Worm (Caenorhabditis elegans) whole organism, L1 larva: ENCODE results near the gene nhr-96.

Experiments
- C16A3.4 ChIP-seq: fragments of 150-350 bp; optimal IDR thresholded peaks from 2 replicates; lab custom pipeline; 2014; ENCODE audit warnings: missing biosample characterization, missing genetic modification characterization
- C34B4.2 ChIP-seq: sonication (generic microtip); optimal IDR thresholded peaks from 2 replicates; lab custom pipeline; 2017; ENCODE audit warnings: mild to moderate bottlenecking, missing genetic modification characterization, missing compliant biosample characterization
- F16B12.6 ChIP-seq: fragments of 150-350 bp; optimal IDR thresholded peaks from 2 replicates; lab custom pipeline; 2014; ENCODE audit warnings: missing biosample characterization, missing genetic modification characterization
- Y116A8C.19 ChIP-seq: sonication (generic microtip); optimal IDR thresholded peaks from 2 replicates; lab custom pipeline; 2016; ENCODE audit warnings: missing compliant biosample characterization, missing genetic modification characterization, borderline replicate concordance
- blmp-1 ChIP-seq: fragments of 150-350 bp; optimal IDR thresholded peaks from 2 replicates; lab custom pipeline; 2014; ENCODE audit warnings: missing biosample characterization, missing genetic modification characterization
- ceh-8 ChIP-seq: fragments of 200-800 bp; sonication (Bioruptor generic); optimal IDR thresholded peaks from 2 replicates; lab custom pipeline; 2018; ENCODE audit warnings: mild to moderate bottlenecking, missing genetic modification characterization, moderate library complexity, missing compliant biosample characterization
- ceh-82 ChIP-seq, 3 experiments: fragments of 150-350 bp in 1 of 3; sonication (generic microtip) in 2 of 3; optimal IDR thresholded peaks; 2 replicates each; lab custom pipeline; 2014 to 2017; ENCODE audit warnings: missing biosample characterization in 3 of 3, missing genetic modification characterization in 3 of 3
- dsc-1 ChIP-seq: sonication (generic microtip); optimal IDR thresholded peaks from 2 replicates; lab custom pipeline; 2016; ENCODE audit warnings: mild to moderate bottlenecking, missing genetic modification characterization, missing compliant biosample characterization
- egl-13 ChIP-seq: sonication (generic microtip); optimal IDR thresholded peaks from 2 replicates; lab custom pipeline; 2016; ENCODE audit warnings: missing genotype, missing genetic modification reagents, missing genetic modification characterization, missing compliant biosample characterization
- egl-27 ChIP-seq, 2 experiments: fragments of 150-350 bp in 1 of 2; sonication (generic microtip); optimal IDR thresholded peaks; 3 replicates each; lab custom pipeline; 2017 to 2018; ENCODE audit warnings: missing biosample characterization in 2 of 2, missing genetic modification characterization in 2 of 2, missing genetic modification reagents in 2 of 2
- elt-2 ChIP-seq: sonication (generic microtip); optimal IDR thresholded peaks from 2 replicates; lab custom pipeline; 2016; ENCODE audit warnings: missing genetic modification characterization, mild to moderate bottlenecking, inconsistent platforms, missing compliant biosample characterization, missing genetic modification reagents
- ets-5 ChIP-seq: fragments of 200-800 bp; sonication (Bioruptor generic); IDR thresholded peaks from 2 replicates; pipeline ENCODE4 v1.3.6; 2022; ENCODE audit warnings: missing genetic modification characterization, missing compliant biosample characterization
- fkh-4 ChIP-seq: sonication (generic microtip); optimal IDR thresholded peaks from 2 replicates; lab custom pipeline; 2016; ENCODE audit warnings: missing compliant biosample characterization, missing genetic modification characterization, borderline replicate concordance
- fkh-8 ChIP-seq: sonication (generic microtip); optimal IDR thresholded peaks from 2 replicates; lab custom pipeline; 2016; ENCODE audit warnings: mild to moderate bottlenecking, missing genetic modification characterization, missing compliant biosample characterization
- fos-1 ChIP-seq: fragments of 150-350 bp; optimal IDR thresholded peaks from 2 replicates; lab custom pipeline; 2014; ENCODE audit warnings: missing biosample characterization, missing genetic modification characterization
- grh-1 ChIP-seq: fragments of 200-800 bp; sonication (Bioruptor generic); IDR thresholded peaks from 2 replicates; pipeline ENCODE4 v1.3.6; 2022; ENCODE audit warnings: missing genetic modification reagents, missing genetic modification characterization, missing compliant biosample characterization
- hpl-2 ChIP-seq: fragments of 150-350 bp; optimal IDR thresholded peaks from 2 replicates; lab custom pipeline; 2014; ENCODE audit warnings: missing biosample characterization, missing genetic modification reagents, missing genetic modification characterization
- irx-1 ChIP-seq: sonication (generic microtip); optimal IDR thresholded peaks from 2 replicates; lab custom pipeline; 2016; ENCODE audit warnings: missing genetic modification characterization, missing compliant biosample characterization
- lin-13 ChIP-seq: fragments of 150-350 bp; optimal IDR thresholded peaks from 2 replicates; lab custom pipeline; 2014; ENCODE audit warnings: missing biosample characterization, missing genetic modification reagents, missing genetic modification characterization
- lin-14 ChIP-seq: fragments of 200-800 bp; sonication (Bioruptor generic); optimal IDR thresholded peaks from 2 replicates; lab custom pipeline; 2018; ENCODE audit warnings: mild to moderate bottlenecking, missing genetic modification characterization, moderate library complexity, missing compliant biosample characterization
- lin-39 ChIP-seq: fragments of 150-350 bp; optimal IDR thresholded peaks from 2 replicates; lab custom pipeline; 2014; ENCODE audit warnings: missing biosample characterization, missing genetic modification reagents, missing genetic modification characterization
- lir-3 ChIP-seq: sonication (generic microtip); optimal IDR thresholded peaks from 2 replicates; lab custom pipeline; 2016; ENCODE audit warnings: mild to moderate bottlenecking, missing genetic modification characterization, moderate library complexity, missing compliant biosample characterization; ENCODE audit not compliant: poor library complexity
- mab-9 ChIP-seq: fragments of 200-800 bp; sonication (Bioruptor generic); IDR thresholded peaks from 2 replicates; pipeline ENCODE4 v1.3.6; 2022; ENCODE audit warnings: missing genetic modification reagents, missing genetic modification characterization, missing compliant biosample characterization
- mdl-1 ChIP-seq, 2 experiments: fragments of 150-350 bp; optimal IDR thresholded peaks; 2 replicates each; lab custom pipeline; 2014 to 2017; ENCODE audit warnings: missing biosample characterization in 2 of 2, missing genetic modification characterization in 2 of 2, inconsistent platforms in 1 of 2
- mef-2 ChIP-seq: fragments of 150-350 bp; optimal IDR thresholded peaks from 2 replicates; lab custom pipeline; 2014; ENCODE audit warnings: missing biosample characterization, missing genetic modification characterization
- mep-1 ChIP-seq: fragments of 150-350 bp; optimal IDR thresholded peaks from 2 replicates; lab custom pipeline; 2014; ENCODE audit warnings: missing biosample characterization, missing genetic modification characterization
- nhr-11 ChIP-seq: fragments of 150-350 bp; optimal IDR thresholded peaks from 2 replicates; lab custom pipeline; 2014; ENCODE audit warnings: missing biosample characterization, missing genetic modification characterization
- nhr-19 ChIP-seq: fragments of 200-800 bp; sonication (Bioruptor generic); conservative IDR thresholded peaks from 2 replicates; pipeline ENCODE4 v1.3.6; 2022; ENCODE audit warnings: missing genetic modification characterization, missing compliant biosample characterization
- nhr-20 ChIP-seq: sonication (generic microtip); optimal IDR thresholded peaks from 2 replicates; lab custom pipeline; 2016; ENCODE audit warnings: mild to moderate bottlenecking, missing genetic modification characterization, missing compliant biosample characterization
- nhr-237 ChIP-seq: fragments of 150-350 bp; optimal IDR thresholded peaks from 2 replicates; lab custom pipeline; 2014; ENCODE audit warnings: missing biosample characterization, missing genetic modification characterization
- nhr-28 ChIP-seq: fragments of 150-350 bp; optimal IDR thresholded peaks from 2 replicates; lab custom pipeline; 2014; ENCODE audit warnings: missing biosample characterization, missing genetic modification characterization
- nhr-77 ChIP-seq: fragments of 150-350 bp; optimal IDR thresholded peaks from 2 replicates; lab custom pipeline; 2014; ENCODE audit warnings: missing biosample characterization, missing genetic modification characterization
- nhr-84 ChIP-seq: sonication (generic microtip); optimal IDR thresholded peaks from 2 replicates; lab custom pipeline; 2017; ENCODE audit warnings: missing biosample characterization, missing genetic modification characterization
- nhr-85 ChIP-seq: sonication (generic microtip); peaks from one replicate; lab custom pipeline; 2016; ENCODE audit warnings: missing genetic modification characterization, inconsistent platforms, missing compliant biosample characterization
- nhr-90 ChIP-seq: sonication (generic microtip); optimal IDR thresholded peaks from 2 replicates; lab custom pipeline; 2016; ENCODE audit warnings: mild to moderate bottlenecking, missing genetic modification characterization, missing compliant biosample characterization; ENCODE audit not compliant: poor library complexity
- pag-3 ChIP-seq: sonication (generic microtip); optimal IDR thresholded peaks from 2 replicates; lab custom pipeline; 2017; ENCODE audit warnings: missing genetic modification characterization, mild to moderate bottlenecking, missing compliant biosample characterization, antibody characterized with exemption, borderline replicate concordance; ENCODE audit not compliant: insufficient read depth
- pax-3 ChIP-seq: fragments of 200-800 bp; sonication (Bioruptor generic); optimal IDR thresholded peaks from 2 replicates; lab custom pipeline; 2018; ENCODE audit warnings: mild to moderate bottlenecking, missing genetic modification characterization, moderate library complexity, missing compliant biosample characterization
- pqm-1 ChIP-seq: sonication (generic microtip); optimal IDR thresholded peaks from 3 replicates; lab custom pipeline; 2017; ENCODE audit warnings: missing biosample characterization, missing genetic modification characterization
- rnt-1 ChIP-seq: sonication (generic microtip); optimal IDR thresholded peaks from 2 replicates; lab custom pipeline; 2016; ENCODE audit warnings: mild to moderate bottlenecking, missing genetic modification characterization, moderate library complexity, missing compliant biosample characterization
- skn-1 ChIP-seq: fragments of 150-350 bp; optimal IDR thresholded peaks from 2 replicates; lab custom pipeline; 2014; ENCODE audit warnings: missing biosample characterization, missing genetic modification characterization
- sox-4 ChIP-seq: sonication (generic microtip); optimal IDR thresholded peaks from 2 replicates; lab custom pipeline; 2016; ENCODE audit warnings: missing genetic modification characterization, missing compliant biosample characterization
- sup-37 ChIP-seq: fragments of 200-800 bp; sonication (Bioruptor generic); optimal IDR thresholded peaks from 2 replicates; lab custom pipeline; 2018; ENCODE audit warnings: mild to moderate bottlenecking, missing genetic modification characterization, missing compliant biosample characterization
- swsn-7 ChIP-seq: sonication (generic microtip); optimal IDR thresholded peaks from 2 replicates; lab custom pipeline; 2016; ENCODE audit warnings: missing genetic modification characterization, missing compliant biosample characterization
- tbx-2 ChIP-seq: sonication (generic microtip); optimal IDR thresholded peaks from 2 replicates; lab custom pipeline; 2016; ENCODE audit warnings: missing genetic modification characterization, missing compliant biosample characterization
- tlp-1 ChIP-seq: fragments of 150-350 bp; optimal IDR thresholded peaks from 2 replicates; lab custom pipeline; 2014; ENCODE audit warnings: missing biosample characterization, missing genetic modification characterization
- unc-30 ChIP-seq: sonication (generic microtip); optimal IDR thresholded peaks from 2 replicates; lab custom pipeline; 2017; ENCODE audit warnings: missing biosample characterization, missing genetic modification characterization
- unc-62 ChIP-seq: fragments of 150-350 bp; optimal IDR thresholded peaks from 2 replicates; lab custom pipeline; 2014; ENCODE audit warnings: missing biosample characterization, missing genetic modification reagents, missing genetic modification characterization
- unc-86 ChIP-seq: sonication (generic microtip); optimal IDR thresholded peaks from 2 replicates; lab custom pipeline; 2016; ENCODE audit warnings: missing genetic modification characterization, missing compliant biosample characterization
- unc-98 ChIP-seq: fragments of 200-800 bp; sonication (Bioruptor generic); IDR thresholded peaks from 2 replicates; pipeline ENCODE4 v1.3.6; 2022; ENCODE audit warnings: missing genetic modification characterization, missing compliant biosample characterization
- vab-15 ChIP-seq: sonication (generic microtip); optimal IDR thresholded peaks from 2 replicates; lab custom pipeline; 2017; ENCODE audit warnings: missing genotype, mild to moderate bottlenecking, missing genetic modification characterization, missing compliant biosample characterization
- xbp-1 ChIP-seq: sonication (generic microtip); optimal IDR thresholded peaks from 2 replicates; lab custom pipeline; 2016; ENCODE audit warnings: missing genetic modification characterization, missing compliant biosample characterization
- zag-1 ChIP-seq: fragments of 150-350 bp; optimal IDR thresholded peaks from 2 replicates; lab custom pipeline; 2014; ENCODE audit warnings: missing biosample characterization, missing genetic modification characterization
- zip-4 ChIP-seq: fragments of 200-800 bp; sonication (Bioruptor generic); optimal IDR thresholded peaks from 2 replicates; lab custom pipeline; 2018; ENCODE audit warnings: mild to moderate bottlenecking, missing genetic modification characterization, moderate library complexity, missing compliant biosample characterization
- ztf-11 ChIP-seq, 2 experiments: sonication (generic microtip); optimal IDR thresholded peaks; 2 replicates each; lab custom pipeline; 2016 to 2017; ENCODE audit warnings: missing genetic modification characterization in 2 of 2, missing biosample characterization in 1 of 2, missing compliant biosample characterization in 1 of 2

Gene nhr-96

ce11 chrV:2218803-2219202, 14.5 kb upstream of the nhr-96 start, which contains the start of gene nhr-56 (continued):
- no peak for TF ChIP-seq Y116A8C.19 (tag; lab: Kevin White, UChicago)
- no peak for TF ChIP-seq ets-5 (GFP tag; lab: Robert Waterston, UW)
- no peak for TF ChIP-seq mab-9 (GFP tag; lab: Robert Waterston, UW)
- TF ChIP-seq fos-1 (tag; lab: Kevin White, UChicago) = no peak
- peak; percentile 15 for TF ChIP-seq nhr-77 (tag; lab: Kevin White, UChicago)
- TF ChIP-seq lin-13 = no peak
- TF ChIP-seq nhr-84 (tag; lab: Kevin White, UChicago) = no peak
- TF ChIP-seq nhr-237 (tag; lab: Kevin White, UChicago) = no peak
- no peak for TF ChIP-seq vab-15
- TF ChIP-seq ceh-8 = no peak
- TF ChIP-seq fkh-8 (tag; lab: Kevin White, UChicago) = peak; percentile 19
- no peak for TF ChIP-seq grh-1 (GFP tag; lab: Robert Waterston, UW)
- no peak for TF ChIP-seq unc-98
- no peak for TF ChIP-seq F16B12.6 (tag; lab: Kevin White, UChicago)
- TF ChIP-seq lir-3 (tag; lab: Kevin White, UChicago) = no peak
- TF ChIP-seq egl-27 (tag; optimal IDR thresholded peaks at IDR 0.05; lab: Kevin White, UChicago) = no peak
- TF ChIP-seq mdl-1 (tag; optimal IDR thresholded peaks at IDR 0.05; lab: Kevin White, UChicago) = peak in 1 of 2 experiments; percentile 38
- no peak for TF ChIP-seq sup-37 (GFP tag; lab: Kevin White, UChicago)
- TF ChIP-seq nhr-11 = no peak
- peak; percentile 68 for TF ChIP-seq zip-4 (GFP tag; lab: Kevin White, UChicago)
- no peak for TF ChIP-seq hpl-2 (GFP tag; lab: Kevin White, UChicago)
- TF ChIP-seq lin-14 (GFP tag; lab: Kevin White, UChicago) = no peak
- peak; percentile 38 for TF ChIP-seq nhr-90 (tag; lab: Kevin White, UChicago)
- no peak for TF ChIP-seq tlp-1 (tag; lab: Kevin White, UChicago)
- TF ChIP-seq ceh-82 (tag; optimal IDR thresholded peaks at IDR 0.05; lab: Kevin White, UChicago) = peak; percentile 11 to 37 (median 13)
- no peak for TF ChIP-seq ztf-11 (tag; optimal IDR thresholded peaks at IDR 0.05; lab: Kevin White, UChicago)
- TF ChIP-seq pqm-1 (tag; lab: Kevin White, UChicago) = no peak
- no peak for TF ChIP-seq sox-4 (tag; lab: Kevin White, UChicago)
- no peak for TF ChIP-seq pag-3 (tag; lab: Kevin White, UChicago)
- TF ChIP-seq zag-1 (tag; lab: Kevin White, UChicago) = no peak
- TF ChIP-seq nhr-85 (tag; lab: Kevin White, UChicago) = peak; percentile 72
- no peak for TF ChIP-seq xbp-1 (tag; lab: Kevin White, UChicago)
- TF ChIP-seq unc-86 (tag; lab: Kevin White, UChicago) = no peak
- TF ChIP-seq lin-39 (tag; lab: Kevin White, UChicago) = no peak
- no peak for TF ChIP-seq tbx-2
- TF ChIP-seq mef-2 = no peak
- TF ChIP-seq elt-2 (tag; lab: Kevin White, UChicago) = peak; percentile 27
- no peak for TF ChIP-seq irx-1 (tag; lab: Kevin White, UChicago)
- no peak for TF ChIP-seq egl-13
- TF ChIP-seq fkh-4 = no peak
- TF ChIP-seq dsc-1 (tag; lab: Kevin White, UChicago) = no peak
- peak; percentile 32 for TF ChIP-seq swsn-7
- no peak for TF ChIP-seq rnt-1 (tag; lab: Kevin White, UChicago)
- peak; percentile 39 for TF ChIP-seq blmp-1 (tag; lab: Kevin White, UChicago)
- no peak for TF ChIP-seq unc-30
- peak; percentile 14; the same call in 1 of the 2 replicates for TF ChIP-seq nhr-19 (GFP tag; lab: Robert Waterston, UW)
- no peak for TF ChIP-seq C34B4.2 (tag; lab: Kevin White, UChicago)
- TF ChIP-seq nhr-28 (tag; lab: Kevin White, UChicago) = no peak
- no peak for TF ChIP-seq pax-3
- no peak for TF ChIP-seq C16A3.4 (tag; lab: Kevin White, UChicago)
- TF ChIP-seq mep-1 (tag; lab: Kevin White, UChicago) = peak; percentile 60
- peak; percentile 66 for TF ChIP-seq skn-1 (tag; lab: Kevin White, UChicago)
- peak; percentile 80 for TF ChIP-seq nhr-20
- no peak for TF ChIP-seq unc-62 (GFP tag; lab: Kevin White, UChicago)
